Worm (Caenorhabditis elegans) whole organism, young adult: ENCODE results near the gene cec-3.

Experiments
- B0261.1 ChIP-seq: sonication (generic microtip); optimal IDR thresholded peaks from 2 replicates; lab custom pipeline; 2016; ENCODE audit warnings: mild to moderate bottlenecking, missing genetic modification characterization, moderate library complexity, missing compliant biosample characterization
- C06A6.2 ChIP-seq: fragments of 200-800 bp; sonication (Bioruptor generic); conservative IDR thresholded peaks from 2 replicates; pipeline ENCODE4 v1.3.6; 2022; ENCODE audit warnings: missing genetic modification characterization, missing compliant biosample characterization
- D2030.7 ChIP-seq: fragments of 200-800 bp; sonication (Bioruptor generic); IDR thresholded peaks from 2 replicates; pipeline ENCODE4 v1.3.6; 2022; ENCODE audit warnings: missing genetic modification reagents, missing genetic modification characterization, missing compliant biosample characterization
- F33H1.4 ChIP-seq: fragments of 200-800 bp; sonication (Bioruptor generic); IDR thresholded peaks from 2 replicates; pipeline ENCODE4 v1.3.6; 2022; ENCODE audit warnings: missing genetic modification reagents, missing genetic modification characterization, missing compliant biosample characterization
- F37B4.10 ChIP-seq: fragments of 200-800 bp; sonication (Bioruptor generic); IDR thresholded peaks from 2 replicates; pipeline ENCODE4 v1.3.6; 2022; ENCODE audit warnings: missing genetic modification characterization, missing compliant biosample characterization
- F57A8.1 ChIP-seq: fragments of 200-800 bp; sonication (Bioruptor generic); optimal IDR thresholded peaks from 2 replicates; lab custom pipeline; 2018; ENCODE audit warnings: mild to moderate bottlenecking, missing genetic modification characterization, moderate library complexity, missing compliant biosample characterization
- K11D2.4 ChIP-seq: fragments of 200-800 bp; sonication (Bioruptor generic); IDR thresholded peaks from 2 replicates; pipeline ENCODE4 v1.3.6; 2022; ENCODE audit warnings: missing genetic modification reagents, missing genetic modification characterization, missing compliant biosample characterization
- K12H6.12 ChIP-seq: fragments of 200-800 bp; sonication (Bioruptor generic); optimal IDR thresholded peaks from 2 replicates; lab custom pipeline; 2018; ENCODE audit warnings: mild to moderate bottlenecking, missing genetic modification characterization, missing compliant biosample characterization
- T07F8.4 ChIP-seq: sonication (generic microtip); optimal IDR thresholded peaks from 2 replicates; lab custom pipeline; 2016; ENCODE audit warnings: mild to moderate bottlenecking, missing genetic modification characterization, moderate library complexity, missing compliant biosample characterization
- Y56A3A.18 ChIP-seq: fragments of 200-800 bp; sonication (Bioruptor generic); IDR thresholded peaks from 2 replicates; pipeline ENCODE4 v1.3.6; 2022; ENCODE audit warnings: missing genetic modification reagents, missing genetic modification characterization, missing compliant biosample characterization
- aptf-2 ChIP-seq: fragments of 200-800 bp; sonication (Bioruptor generic); conservative IDR thresholded peaks from 2 replicates; pipeline ENCODE4 v1.3.6; 2022; ENCODE audit warnings: missing genetic modification reagents, missing genetic modification characterization, missing compliant biosample characterization
- aptf-3 ChIP-seq: fragments of 200-800 bp; sonication (Bioruptor generic); IDR thresholded peaks from 2 replicates; pipeline ENCODE4 v1.3.6; 2022; ENCODE audit warnings: missing genetic modification characterization, missing compliant biosample characterization
- attf-5 ChIP-seq: fragments of 200-800 bp; sonication (Bioruptor generic); optimal IDR thresholded peaks from 2 replicates; lab custom pipeline; 2018; ENCODE audit warnings: mild to moderate bottlenecking, missing genetic modification characterization, missing compliant biosample characterization
- bed-1 ChIP-seq: fragments of 200-800 bp; sonication (Bioruptor generic); IDR thresholded peaks from 2 replicates; pipeline ENCODE4 v1.3.6; 2022; ENCODE audit warnings: missing genetic modification reagents, missing genetic modification characterization, missing compliant biosample characterization
- cebp-1 ChIP-seq, 2 experiments: fragments of 200-800 bp in 1 of 2; sonication (Bioruptor generic) in 1 of 2; sonication (generic microtip) in 1 of 2; IDR thresholded peaks in 1 of 2; optimal IDR thresholded peaks in 1 of 2; 2 replicates each; pipeline versions ENCODE4 v1.3.6 to Lab custom; 2017 to 2022; ENCODE audit warnings: missing compliant biosample characterization in 2 of 2, missing genetic modification characterization in 2 of 2, mild to moderate bottlenecking in 1 of 2, missing genetic modification reagents in 1 of 2, moderate library complexity in 1 of 2
- ceh-100 ChIP-seq: fragments of 200-800 bp; sonication (Bioruptor generic); IDR thresholded peaks from 2 replicates; pipeline ENCODE4 v1.3.6; 2022; ENCODE audit warnings: missing genetic modification reagents, missing genetic modification characterization, missing compliant biosample characterization
- ceh-27 ChIP-seq: fragments of 200-800 bp; sonication (Bioruptor generic); optimal IDR thresholded peaks from 2 replicates; lab custom pipeline; 2018; ENCODE audit warnings: mild to moderate bottlenecking, missing genetic modification characterization, moderate library complexity, missing compliant biosample characterization
- ceh-40 ChIP-seq: fragments of 200-800 bp; sonication (Bioruptor generic); IDR thresholded peaks from 2 replicates; pipeline ENCODE4 v1.3.6; 2022; ENCODE audit warnings: missing genetic modification characterization, missing compliant biosample characterization
- ceh-58 ChIP-seq: fragments of 200-800 bp; sonication (Bioruptor generic); IDR thresholded peaks from 2 replicates; pipeline ENCODE4 v1.3.6; 2022; ENCODE audit warnings: missing genetic modification characterization, missing compliant biosample characterization
- dpl-1 ChIP-seq: fragments of 150-350 bp; optimal IDR thresholded peaks from 2 replicates; lab custom pipeline; 2014; ENCODE audit warnings: missing biosample characterization, missing genetic modification reagents, missing genetic modification characterization
- egl-18 ChIP-seq: fragments of 200-800 bp; sonication (Bioruptor generic); IDR thresholded peaks from 2 replicates; pipeline ENCODE4 v1.3.6; 2022; ENCODE audit warnings: missing genetic modification reagents, missing genetic modification characterization, missing compliant biosample characterization
- fkh-3 ChIP-seq: sonication (generic microtip); optimal IDR thresholded peaks from 2 replicates; lab custom pipeline; 2016; ENCODE audit warnings: mild to moderate bottlenecking, missing genetic modification characterization, missing compliant biosample characterization
- him-1 ChIP-seq: sonication (generic microtip); optimal IDR thresholded peaks from 2 replicates; lab custom pipeline; 2016; ENCODE audit warnings: missing genotype, missing genetic modification reagents, missing genetic modification characterization, missing compliant biosample characterization
- hlh-26 ChIP-seq: fragments of 200-800 bp; sonication (Bioruptor generic); conservative IDR thresholded peaks from 2 replicates; pipeline ENCODE4 v1.3.6; 2022; ENCODE audit warnings: missing genetic modification reagents, missing genetic modification characterization, missing compliant biosample characterization
- lin-26 ChIP-seq: fragments of 200-800 bp; sonication (Bioruptor generic); IDR thresholded peaks from 2 replicates; pipeline ENCODE4 v1.3.6; 2022; ENCODE audit warnings: missing genetic modification reagents, missing genetic modification characterization, missing compliant biosample characterization
- lin-54 ChIP-seq: fragments of 200-800 bp; sonication (Bioruptor generic); optimal IDR thresholded peaks from 2 replicates; lab custom pipeline; 2018; ENCODE audit warnings: mild to moderate bottlenecking, missing genetic modification characterization, missing compliant biosample characterization
- lir-1 ChIP-seq: fragments of 200-800 bp; sonication (Bioruptor generic); conservative IDR thresholded peaks from 2 replicates; pipeline ENCODE4 v1.3.6; 2022; ENCODE audit warnings: missing genetic modification reagents, missing genetic modification characterization, missing compliant biosample characterization
- lsy-27 ChIP-seq: sonication (generic microtip); optimal IDR thresholded peaks from 2 replicates; lab custom pipeline; 2017; ENCODE audit warnings: missing genetic modification characterization, mild to moderate bottlenecking, missing compliant biosample characterization, antibody characterized with exemption, missing genotype, borderline replicate concordance; ENCODE audit not compliant: insufficient read depth
- madf-10 ChIP-seq: sonication (generic microtip); optimal IDR thresholded peaks from 2 replicates; lab custom pipeline; 2016; ENCODE audit warnings: mild to moderate bottlenecking, missing genetic modification characterization, missing compliant biosample characterization
- madf-3 ChIP-seq: fragments of 200-800 bp; sonication (Bioruptor generic); IDR thresholded peaks from 2 replicates; pipeline ENCODE4 v1.3.6; 2022; ENCODE audit warnings: missing genetic modification reagents, missing genetic modification characterization, missing compliant biosample characterization
- mcd-1 ChIP-seq: fragments of 200-800 bp; sonication (Bioruptor generic); IDR thresholded peaks from 2 replicates; pipeline ENCODE4 v1.3.6; 2022; ENCODE audit warnings: missing genetic modification reagents, missing genetic modification characterization, missing compliant biosample characterization
- mes-4 ChIP-seq: sonication (generic microtip); optimal IDR thresholded peaks from 2 replicates; lab custom pipeline; 2016; ENCODE audit warnings: missing genotype, missing genetic modification characterization, missing compliant biosample characterization
- mxl-1 ChIP-seq: sonication (generic microtip); optimal IDR thresholded peaks from 2 replicates; lab custom pipeline; 2016; ENCODE audit warnings: missing genetic modification characterization, missing compliant biosample characterization
- nhr-80 ChIP-seq: sonication (generic microtip); optimal IDR thresholded peaks from 2 replicates; lab custom pipeline; 2016; ENCODE audit warnings: missing genetic modification characterization, missing compliant biosample characterization
- nhr-90 ChIP-seq: sonication (generic microtip); optimal IDR thresholded peaks from 2 replicates; lab custom pipeline; 2016; ENCODE audit warnings: missing genotype, mild to moderate bottlenecking, missing genetic modification characterization, missing compliant biosample characterization
- snpc-4 ChIP-seq, 5 experiments: fragments of 150-350 bp in 1 of 5; sonication (generic microtip) in 4 of 5; optimal IDR thresholded peaks; 2 replicates each; lab custom pipeline; 2014 to 2018; ENCODE audit warnings: missing genetic modification characterization in 5 of 5, missing biosample characterization in 3 of 5, antibody characterized with exemption in 2 of 5, mild to moderate bottlenecking in 2 of 5, missing compliant biosample characterization in 2 of 5, missing genotype in 2 of 5, moderate library complexity in 2 of 5, missing genetic modification reagents in 1 of 5
- unc-62 ChIP-seq: fragments of 150-350 bp; optimal IDR thresholded peaks from 2 replicates; lab custom pipeline; 2014; ENCODE audit warnings: missing biosample characterization, missing genetic modification reagents, missing genetic modification characterization
- xnd-1 ChIP-seq: sonication (generic microtip); optimal IDR thresholded peaks from 2 replicates; lab custom pipeline; 2016; ENCODE audit warnings: missing genotype, missing genetic modification reagents, missing genetic modification characterization, missing compliant biosample characterization
- zfh-2 ChIP-seq: fragments of 200-800 bp; sonication (Bioruptor generic); conservative IDR thresholded peaks from 2 replicates; pipeline ENCODE4 v1.3.6; 2022; ENCODE audit warnings: missing genetic modification reagents, missing genetic modification characterization, missing compliant biosample characterization
- zim-3 ChIP-seq: sonication (generic microtip); optimal IDR thresholded peaks from 2 replicates; lab custom pipeline; 2017; ENCODE audit warnings: mild to moderate bottlenecking, missing genetic modification characterization, moderate library complexity, missing compliant biosample characterization
- ztf-22 ChIP-seq: fragments of 200-800 bp; sonication (Bioruptor generic); optimal IDR thresholded peaks from 2 replicates; lab custom pipeline; 2018; ENCODE audit warnings: mild to moderate bottlenecking, missing genetic modification characterization, moderate library complexity, missing compliant biosample characterization
- ztf-25 ChIP-seq: fragments of 200-800 bp; sonication (Bioruptor generic); IDR thresholded peaks from 2 replicates; pipeline ENCODE4 v1.3.6; 2022; ENCODE audit warnings: missing genetic modification reagents, missing genetic modification characterization, missing compliant biosample characterization
- ztf-6 ChIP-seq: fragments of 200-800 bp; sonication (Bioruptor generic); IDR thresholded peaks from 2 replicates; pipeline ENCODE4 v1.3.6; 2022; ENCODE audit warnings: missing genetic modification reagents, missing genetic modification characterization, missing compliant biosample characterization

cec-3 gene

DNA sequence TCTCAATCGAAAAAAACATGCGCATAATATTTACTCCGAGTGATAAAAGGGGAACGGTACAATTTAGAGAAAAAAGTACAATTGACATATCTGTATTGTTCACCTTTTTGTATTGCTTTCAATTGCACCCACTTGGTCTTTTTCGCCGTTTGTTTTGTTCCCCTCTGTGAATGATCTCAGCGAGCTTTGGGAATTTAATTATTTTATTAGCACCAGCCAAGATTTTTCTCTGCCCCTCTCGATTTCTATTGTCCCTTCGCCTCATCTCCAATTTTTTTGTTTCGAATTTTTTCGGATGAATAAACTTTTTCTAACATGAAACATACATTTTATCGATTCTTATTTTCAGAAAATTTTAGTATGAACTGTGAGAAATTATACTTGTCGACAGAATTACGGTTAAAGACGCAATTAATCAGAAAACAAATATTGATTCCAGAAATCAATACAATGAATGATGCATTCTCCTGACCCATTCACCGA, 42.8 kb upstream of the cec-3 start, which contains the start of gene rev-1 (continued):
- TF ChIP-seq nhr-80 (no peak), him-1 (no peak), madf-3 (GFP tag; lab: Robert Waterston, UW) (no peak), bed-1 (no peak), D2030.7 (GFP tag; lab: Robert Waterston, UW) (no peak), cebp-1 (GFP tag; IDR thresholded peaks at IDR 0.05; lab: Robert Waterston, UW) (no peak), cebp-1 (tag; optimal IDR thresholded peaks at IDR 0.05; lab: Kevin White, UChicago) (peak; percentile 11), F37B4.10 (GFP tag; lab: Robert Waterston, UW) (no peak), nhr-90 (no peak), attf-5 (GFP tag; lab: Kevin White, UChicago) (peak; percentile 5), aptf-3 (GFP tag; lab: Robert Waterston, UW) (no peak), zfh-2 (GFP tag; lab: Robert Waterston, UW) (no peak), T07F8.4 (tag; lab: Kevin White, UChicago) (no peak), lir-1 (GFP tag; lab: Robert Waterston, UW) (no peak), K12H6.12 (no peak)

ce11 chrII:7895190-7895589, 37.8 kb upstream of the cec-3 start:
- TF ChIP-seq B0261.1 (tag; lab: Kevin White, UChicago) (no peak), F57A8.1 (GFP tag; lab: Kevin White, UChicago) (no peak), lin-54 (no peak), mcd-1 (GFP tag; lab: Robert Waterston, UW) (no peak), attf-5 (GFP tag; lab: Kevin White, UChicago) (no peak), ztf-22 (GFP tag; lab: Kevin White, UChicago) (no peak), mes-4 (tag; lab: Kevin White, UChicago) (no peak)

DNA sequence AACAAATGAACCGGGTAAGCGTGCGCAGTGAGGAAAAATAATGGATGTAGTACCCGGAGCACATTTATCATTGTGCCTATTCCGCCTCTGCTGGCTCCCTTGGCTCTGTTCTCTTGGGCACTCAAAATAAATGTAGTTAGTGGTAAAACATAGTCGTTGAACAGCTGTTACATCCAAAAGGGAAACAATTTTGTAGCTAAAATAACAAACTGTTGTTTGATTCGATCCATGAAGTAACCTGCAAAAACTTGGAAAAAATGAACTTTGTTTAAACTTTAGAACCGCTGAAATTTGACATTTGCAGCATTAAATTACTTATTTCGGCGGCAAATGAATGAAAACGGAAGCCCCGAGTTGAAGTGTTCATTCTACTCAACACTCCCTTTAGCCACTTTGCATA, 36.2 kb upstream of the cec-3 start:
- TF ChIP-seq ztf-25: no peak
- TF ChIP-seq madf-3 (GFP tag; lab: Robert Waterston, UW): 0 out of 2 replicates have a peak, but pooled peaks have one; percentile 1
- TF ChIP-seq cebp-1 (GFP tag; IDR thresholded peaks at IDR 0.05; lab: Robert Waterston, UW): no peak
- TF ChIP-seq cebp-1 (tag; optimal IDR thresholded peaks at IDR 0.05; lab: Kevin White, UChicago): no peak
- TF ChIP-seq aptf-2 (GFP tag; lab: Robert Waterston, UW): no peak

DNA sequence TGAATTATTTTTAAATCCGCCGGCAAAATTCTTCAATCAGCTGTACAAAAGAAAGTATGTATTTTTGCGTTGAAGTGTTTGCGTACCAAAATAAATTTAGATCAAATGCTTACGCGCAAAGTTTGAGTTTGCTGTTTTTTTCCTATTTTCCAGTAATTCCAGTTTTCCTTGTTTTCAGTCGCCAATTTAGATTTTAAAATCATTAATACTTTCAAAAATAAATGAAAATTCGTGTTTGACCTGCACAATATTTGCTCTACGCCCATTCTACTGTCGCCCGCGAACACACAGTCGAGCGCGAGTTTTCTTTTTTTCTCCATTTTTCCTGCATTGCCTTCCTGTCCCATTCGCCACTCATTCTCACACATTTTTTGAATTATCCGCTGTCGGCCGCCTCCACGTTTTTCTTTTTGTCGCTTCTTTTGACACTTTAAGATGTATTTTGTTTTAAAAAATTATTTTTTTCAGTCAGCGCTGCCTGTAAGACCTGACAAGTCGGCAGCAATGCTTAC, 35.4 kb upstream of the cec-3 start, which contains the start of gene ptc-1:
TSS of gene ptc-1 (plus strand) at position 462 of the 512 bp plus-strand sequence.
- TF ChIP-seq lsy-27 (tag; lab: Kevin White, UChicago) (no peak), D2030.7 (GFP tag; lab: Robert Waterston, UW) (peak; percentile 50), dpl-1 (GFP tag; lab: Kevin White, UChicago) (peak; percentile 67), F37B4.10 (GFP tag; lab: Robert Waterston, UW) (no peak), mxl-1 (tag; lab: Kevin White, UChicago) (no peak), zim-3 (tag; lab: Kevin White, UChicago) (no peak), ceh-100 (GFP tag; lab: Robert Waterston, UW) (no peak), ztf-6 (no peak), lin-26 (GFP tag; lab: Robert Waterston, UW) (no peak), K12H6.12 (no peak), snpc-4 (GFP tag; optimal IDR thresholded peaks at IDR 0.05; lab: Kevin White, UChicago) (no peak), snpc-4 (tag; optimal IDR thresholded peaks at IDR 0.05; lab: Kevin White, UChicago) (no peak), fkh-3 (no peak), F33H1.4 (GFP tag; lab: Robert Waterston, UW) (peak; percentile 49), unc-62 (GFP tag; lab: Kevin White, UChicago) (no peak), Y56A3A.18 (no peak), xnd-1 (tag; lab: Kevin White, UChicago) (peak; percentile 72), egl-18 (no peak), K11D2.4 (no peak), madf-10 (tag; lab: Kevin White, UChicago) (no peak), ceh-27 (GFP tag; lab: Kevin White, UChicago) (no peak), ceh-40 (no peak), ceh-58 (GFP tag; lab: Robert Waterston, UW) (no peak), hlh-26 (GFP tag; lab: Robert Waterston, UW) (no peak), C06A6.2 (no peak)
